Worm (Caenorhabditis elegans): Measurements from ENCODE around the gene K12H6.5.

Gene K12H6.5

ce11 chrII:2827859-2828403, 2.0 kb upstream of the K12H6.5 start, which contains the start of gene K12H6.8:
Gene K12H6.8, plus strand, starts transcription at chrII:2827896.
- no peak for TF ChIP-seq ztf-23 (GFP tag; IDR thresholded peaks at IDR 0.05)
- no peak for TF ChIP-seq ref-1 (GFP tag; conservative IDR thresholded peaks at IDR 0.05)
- no peak for TF ChIP-seq cog-1 (tag; optimal IDR thresholded peaks at IDR 0.05)
- TF ChIP-seq med-1 (GFP tag; optimal IDR thresholded peaks at IDR 0.05; ENCODE audit: insufficient read depth), result no peak
- no peak for TF ChIP-seq tab-1 (GFP tag; IDR thresholded peaks at IDR 0.05)
- TF ChIP-seq flt-1 (GFP tag; IDR thresholded peaks at IDR 0.05), result no peak
- no peak for TF ChIP-seq klf-2 (GFP tag; conservative IDR thresholded peaks at IDR 0.05)
- no peak for TF ChIP-seq T22C8.4 (GFP tag; IDR thresholded peaks at IDR 0.05)
- no peak for TF ChIP-seq ztf-29 (GFP tag; IDR thresholded peaks at IDR 0.05)

- TF ChIP-seq klf-2 (GFP tag; conservative IDR thresholded peaks at IDR 0.05) (no peak), tab-1 (GFP tag; IDR thresholded peaks at IDR 0.05) (no peak), T22C8.4 (GFP tag; IDR thresholded peaks at IDR 0.05) (no peak), ref-1 (GFP tag; conservative IDR thresholded peaks at IDR 0.05) (no peak), ztf-29 (GFP tag; IDR thresholded peaks at IDR 0.05) (no peak), med-1 (GFP tag; optimal IDR thresholded peaks at IDR 0.05; ENCODE audit: insufficient read depth) (no peak), cog-1 (tag; optimal IDR thresholded peaks at IDR 0.05) (no peak), ztf-23 (GFP tag; IDR thresholded peaks at IDR 0.05) (no peak), flt-1 (GFP tag; IDR thresholded peaks at IDR 0.05) (no peak)
Observed at ce11 chrII:2824169-2824568, 1.8 kb downstream of the K12H6.5 start, which contains the start of the genes K12H6.4 and K12H6.9. Gene K12H6.4, minus strand, starts transcription at chrII:2824269. Gene K12H6.9, plus strand, starts transcription at chrII:2824404.

DNA sequence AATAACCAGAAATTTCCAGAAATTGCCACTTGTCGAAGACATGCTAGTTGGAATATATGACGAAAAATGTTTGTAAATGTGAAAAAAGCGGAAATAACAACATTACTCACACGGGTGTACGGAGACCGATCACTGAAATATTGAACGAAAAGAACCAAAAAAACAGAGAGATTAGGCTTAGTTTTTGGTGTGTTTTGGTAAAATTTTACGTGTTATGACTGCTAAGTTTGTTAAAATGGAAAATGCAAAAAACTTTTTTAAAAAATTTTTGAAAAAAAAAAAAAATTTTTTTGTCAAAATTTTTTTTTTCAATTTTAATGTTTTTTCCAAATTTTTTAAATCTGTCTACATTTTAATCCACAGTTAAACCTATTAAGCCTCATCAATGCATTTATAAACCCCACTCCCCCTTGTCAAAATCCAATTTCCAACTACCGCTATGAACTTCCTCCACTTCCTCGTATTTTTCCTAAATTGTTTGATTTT, 3.5 kb downstream of the K12H6.5 start, which contains the start of the genes fut-4 and K12H6.10:
TSS of gene fut-4 (minus strand) at position 101 of the 486 bp plus-strand sequence.
TSS of gene K12H6.10 (plus strand) at position 436 of the 486 bp plus-strand sequence.
- TF ChIP-seq cog-1 (tag; optimal IDR thresholded peaks at IDR 0.05), result no peak
- no peak for TF ChIP-seq flt-1 (GFP tag; IDR thresholded peaks at IDR 0.05)
- no peak for TF ChIP-seq klf-2 (GFP tag; conservative IDR thresholded peaks at IDR 0.05)
- no peak for TF ChIP-seq ztf-23 (GFP tag; IDR thresholded peaks at IDR 0.05)
- TF ChIP-seq ref-1 (GFP tag; conservative IDR thresholded peaks at IDR 0.05), result no peak
- no peak for TF ChIP-seq ztf-29 (GFP tag; IDR thresholded peaks at IDR 0.05)
- TF ChIP-seq T22C8.4 (GFP tag; IDR thresholded peaks at IDR 0.05), result no peak
- no peak for TF ChIP-seq med-1 (GFP tag; optimal IDR thresholded peaks at IDR 0.05; ENCODE audit: insufficient read depth)
- TF ChIP-seq tab-1 (GFP tag; IDR thresholded peaks at IDR 0.05), result no peak

DNA sequence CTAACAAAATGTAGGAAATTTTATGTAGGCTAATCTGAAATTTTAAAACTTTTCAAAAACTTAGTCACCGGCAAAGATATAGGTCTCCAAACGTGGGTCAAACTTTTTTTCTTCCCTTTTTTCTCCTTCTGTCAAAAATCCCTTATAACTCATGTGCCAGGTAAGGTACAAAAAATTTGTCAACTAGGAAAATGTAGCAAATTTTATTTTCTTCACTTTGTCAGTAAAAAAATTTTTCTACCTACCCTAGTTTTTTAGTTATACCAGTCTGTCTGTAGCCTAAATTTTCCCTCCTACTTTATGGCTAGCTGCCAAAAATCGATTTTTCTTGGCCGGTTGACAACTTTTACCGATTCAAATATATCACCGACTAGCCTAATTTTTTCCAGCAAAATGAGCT, 9.3 kb downstream of the K12H6.5 start, which contains the start of gene set-13:
TSS of gene set-13 (plus strand) at position 301 of the 400 bp plus-strand sequence.
- TF ChIP-seq T22C8.4 (GFP tag; IDR thresholded peaks at IDR 0.05) (no peak), tab-1 (GFP tag; IDR thresholded peaks at IDR 0.05) (no peak), cog-1 (tag; optimal IDR thresholded peaks at IDR 0.05) (no peak), ref-1 (GFP tag; conservative IDR thresholded peaks at IDR 0.05) (no peak), ztf-23 (GFP tag; IDR thresholded peaks at IDR 0.05) (no peak)

- TF ChIP-seq klf-2 (GFP tag; conservative IDR thresholded peaks at IDR 0.05) (no peak), med-1 (GFP tag; optimal IDR thresholded peaks at IDR 0.05; ENCODE audit: insufficient read depth) (no peak), ztf-23 (GFP tag; IDR thresholded peaks at IDR 0.05) (no peak)
Observed at ce11 chrII:2815444-2815843, 10.5 kb downstream of the K12H6.5 start, which contains the start of gene K12H6.2. Gene K12H6.2, minus strand, starts transcription at chrII:2815544.

DNA sequence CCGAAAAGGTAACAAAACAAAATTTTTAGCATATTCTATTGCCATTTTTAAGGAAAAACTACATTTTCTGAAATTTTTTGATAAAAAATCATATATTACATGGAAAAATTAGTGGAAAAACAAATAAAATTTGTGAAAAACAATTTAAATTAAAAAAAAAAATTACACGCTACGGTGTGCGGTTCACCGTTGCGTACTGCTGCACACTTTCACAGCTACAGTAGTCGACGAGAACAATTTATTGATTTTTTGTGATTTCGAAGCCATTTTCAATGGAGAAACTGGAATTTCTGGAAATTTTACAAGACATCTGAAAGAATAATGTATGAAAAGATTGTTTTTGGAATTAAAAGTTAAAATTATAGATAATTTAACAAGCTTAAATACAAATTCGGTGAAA, 11.0 kb downstream of the K12H6.5 start:
- no peak for TF ChIP-seq ztf-29 (GFP tag; IDR thresholded peaks at IDR 0.05)
- no peak for TF ChIP-seq ref-1 (GFP tag; conservative IDR thresholded peaks at IDR 0.05)
- no peak for TF ChIP-seq T22C8.4 (GFP tag; IDR thresholded peaks at IDR 0.05)
- TF ChIP-seq flt-1 (GFP tag; IDR thresholded peaks at IDR 0.05), result no peak
- no peak for TF ChIP-seq tab-1 (GFP tag; IDR thresholded peaks at IDR 0.05)
- no peak for TF ChIP-seq med-1 (GFP tag; optimal IDR thresholded peaks at IDR 0.05; ENCODE audit: insufficient read depth)
- TF ChIP-seq cog-1 (tag; optimal IDR thresholded peaks at IDR 0.05), result no peak
- TF ChIP-seq ztf-23 (GFP tag; IDR thresholded peaks at IDR 0.05), result no peak

DNA sequence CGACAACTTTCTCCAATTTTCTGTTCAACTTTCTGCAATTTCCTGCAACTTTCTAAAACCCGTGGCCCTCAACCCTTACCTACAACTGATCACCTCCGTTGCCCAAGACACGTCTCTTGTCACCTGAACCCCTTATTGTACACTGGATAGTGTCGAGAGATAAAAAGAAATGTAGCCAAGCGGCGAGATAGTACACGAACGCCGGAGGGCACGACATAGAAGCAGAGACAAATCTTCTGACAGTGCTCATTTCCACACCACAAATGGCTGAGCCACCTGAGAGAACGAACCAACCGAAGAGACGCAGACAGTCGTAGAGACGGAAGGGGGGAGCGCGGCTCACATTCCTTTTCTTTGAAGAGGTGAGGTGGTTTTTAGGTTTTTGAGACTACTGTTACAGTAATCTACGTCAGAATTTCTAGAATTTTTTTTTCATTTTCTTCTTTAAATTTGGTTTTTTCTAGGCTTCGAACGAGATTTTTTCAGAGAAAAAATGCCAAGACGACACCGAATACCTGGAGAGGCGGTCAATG, 18.2 kb downstream of the K12H6.5 start, which contains the start of gene K12H6.12:
TSS of gene K12H6.12 (plus strand) at position 483 of the 533 bp plus-strand sequence.
- TF ChIP-seq tab-1 (GFP tag; IDR thresholded peaks at IDR 0.05), result no peak
- TF ChIP-seq flt-1 (GFP tag; IDR thresholded peaks at IDR 0.05), result no peak
- no peak for TF ChIP-seq med-1 (GFP tag; optimal IDR thresholded peaks at IDR 0.05; ENCODE audit: insufficient read depth)
- TF ChIP-seq ztf-23 (GFP tag; IDR thresholded peaks at IDR 0.05), result no peak
- no peak for TF ChIP-seq T22C8.4 (GFP tag; IDR thresholded peaks at IDR 0.05)
- no peak for TF ChIP-seq ref-1 (GFP tag; conservative IDR thresholded peaks at IDR 0.05)
- no peak for TF ChIP-seq ztf-29 (GFP tag; IDR thresholded peaks at IDR 0.05)
- TF ChIP-seq cog-1 (tag; optimal IDR thresholded peaks at IDR 0.05), result no peak
- TF ChIP-seq klf-2 (GFP tag; conservative IDR thresholded peaks at IDR 0.05), result no peak

DNA sequence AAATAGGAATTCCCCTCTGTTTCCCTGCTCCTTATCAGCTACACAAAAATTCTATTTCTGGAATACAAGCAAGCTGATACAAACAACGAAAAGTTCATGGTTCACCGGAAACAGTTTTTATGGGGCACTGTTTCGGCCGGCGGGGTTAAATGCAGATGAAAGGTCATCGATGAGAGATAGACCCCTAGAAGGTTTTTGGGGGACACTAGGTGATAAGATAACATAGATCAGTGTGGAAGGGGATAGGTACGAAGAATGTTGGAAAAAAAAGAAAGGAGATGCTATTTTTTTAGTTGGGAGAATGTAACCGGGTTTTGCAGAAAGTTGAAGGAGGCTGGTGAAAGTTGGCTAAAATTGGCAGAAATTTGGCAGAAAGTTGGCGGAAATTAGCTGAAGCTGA, 20.4 kb downstream of the K12H6.5 start:
- TF ChIP-seq flt-1 (GFP tag; IDR thresholded peaks at IDR 0.05) (no peak), T22C8.4 (GFP tag; IDR thresholded peaks at IDR 0.05) (no peak), tab-1 (GFP tag; IDR thresholded peaks at IDR 0.05) (no peak), ztf-29 (GFP tag; IDR thresholded peaks at IDR 0.05) (no peak), med-1 (GFP tag; optimal IDR thresholded peaks at IDR 0.05; ENCODE audit: insufficient read depth) (no peak), ztf-23 (GFP tag; IDR thresholded peaks at IDR 0.05) (no peak), ref-1 (GFP tag; conservative IDR thresholded peaks at IDR 0.05) (no peak), klf-2 (GFP tag; conservative IDR thresholded peaks at IDR 0.05) (no peak), cog-1 (tag; optimal IDR thresholded peaks at IDR 0.05) (no peak)

- TF ChIP-seq klf-2 (GFP tag; conservative IDR thresholded peaks at IDR 0.05), result no peak
- no peak for TF ChIP-seq T22C8.4 (GFP tag; IDR thresholded peaks at IDR 0.05)
- TF ChIP-seq ztf-29 (GFP tag; IDR thresholded peaks at IDR 0.05), result no peak
- no peak for TF ChIP-seq flt-1 (GFP tag; IDR thresholded peaks at IDR 0.05)
- no peak for TF ChIP-seq tab-1 (GFP tag; IDR thresholded peaks at IDR 0.05)
- no peak for TF ChIP-seq med-1 (GFP tag; optimal IDR thresholded peaks at IDR 0.05; ENCODE audit: insufficient read depth)
- no peak for TF ChIP-seq ref-1 (GFP tag; conservative IDR thresholded peaks at IDR 0.05)
- no peak for TF ChIP-seq ztf-23 (GFP tag; IDR thresholded peaks at IDR 0.05)
- TF ChIP-seq cog-1 (tag; optimal IDR thresholded peaks at IDR 0.05), result no peak
Observed at ce11 chrII:2804949-2805348, 21.0 kb downstream of the K12H6.5 start.
